Fruit fly (Drosophila melanogaster): ENCODE measurements around the gene CG34134.

CG34134 gene

DNA sequence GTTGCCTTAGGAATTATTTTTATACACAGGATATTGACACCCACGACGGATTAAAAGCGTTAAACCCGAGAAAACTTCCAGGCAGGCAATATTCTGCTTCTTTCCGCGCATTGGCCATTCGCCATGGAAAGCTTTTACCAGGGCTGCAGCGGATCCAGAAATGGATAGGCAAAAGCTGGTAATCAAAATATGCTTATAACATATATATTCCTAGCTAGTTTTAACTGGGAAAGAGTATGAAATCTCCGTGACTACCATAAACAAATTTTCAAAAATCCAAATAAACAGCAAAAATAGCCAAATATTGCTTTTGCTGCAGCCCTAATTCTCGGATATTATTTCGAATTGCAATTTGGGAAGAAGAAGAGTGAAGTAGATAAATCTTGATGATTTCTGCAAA is 31.1 kb downstream of the CG34134 start, which contains the start of the genes PAPLA1 and Rbsn-5 (continued):
- TF ChIP-seq salr (GFP tag; optimal IDR thresholded peaks at IDR 0.05) (peak; percentile 82 to 87), fd59A (GFP tag; optimal IDR thresholded peaks at IDR 0.05) (peak; percentile 81), fd85E (GFP tag; optimal IDR thresholded peaks at IDR 0.05) (peak; percentile 68), CG6163 (GFP tag; IDR thresholded peaks at IDR 0.05) (peak; percentile 94), ss (GFP tag; optimal IDR thresholded peaks at IDR 0.05) (peak; percentile 80 to 86), CG6276 (GFP tag; optimal IDR thresholded peaks at IDR 0.05) (peak; percentile 73), CG11294 (GFP tag; IDR thresholded peaks at IDR 0.05) (peak; percentile 86), CG6792 (GFP tag; optimal IDR thresholded peaks at IDR 0.05) (peak; percentile 92), Hr4 (GFP tag; optimal IDR thresholded peaks at IDR 0.05) (peak; percentile 96), CG8319 (GFP tag; optimal IDR thresholded peaks at IDR 0.05) (peak; percentile 91), Sox102F (GFP tag; optimal IDR thresholded peaks at IDR 0.05) (peak; percentile 94), Sox15 (GFP tag; optimal IDR thresholded peaks at IDR 0.05) (peak; percentile 93), fkh (GFP tag; optimal IDR thresholded peaks at IDR 0.05) (peak; percentile 93), Eip75B (GFP tag; optimal IDR thresholded peaks at IDR 0.05) (peak; percentile 95), Hr38 (GFP tag; optimal IDR thresholded peaks at IDR 0.05) (peak; percentile 76), cyc (GFP tag; optimal IDR thresholded peaks at IDR 0.05) (peak; percentile 97), achi (GFP tag; optimal IDR thresholded peaks at IDR 0.05) (peak; percentile 93), CG11902 (GFP tag; optimal IDR thresholded peaks at IDR 0.05) (peak; percentile 94), Sox14 (GFP tag; optimal IDR thresholded peaks at IDR 0.05) (peak; percentile 96), OdsH (GFP tag; optimal IDR thresholded peaks at IDR 0.05) (peak; percentile 96), Eip78C (GFP tag) (peak; percentile 97), CG10631 (GFP tag; optimal IDR thresholded peaks at IDR 0.05) (peak; percentile 95), Blimp-1 (GFP tag; optimal IDR thresholded peaks at IDR 0.05) (peak; percentile 75), acj6 (GFP tag; optimal IDR thresholded peaks at IDR 0.05) (peak; percentile 96), CG8119 (GFP tag; IDR thresholded peaks at IDR 0.05) (peak; percentile 79), CG1621 (tag; optimal IDR thresholded peaks at IDR 0.05) (peak; percentile 89), svp (GFP tag) (peak; percentile 98), CG6854 (GFP tag; optimal IDR thresholded peaks at IDR 0.05) (peak; percentile 85), spab (GFP tag; optimal IDR thresholded peaks at IDR 0.05) (peak; percentile 78), eg (GFP tag; IDR thresholded peaks at IDR 0.05) (peak; percentile 93), CG3919 (GFP tag; optimal IDR thresholded peaks at IDR 0.05) (peak; percentile 95), CG32006 (GFP tag; optimal IDR thresholded peaks at IDR 0.05) (peak; percentile 93), CG7368 (GFP tag; optimal IDR thresholded peaks at IDR 0.05) (peak; percentile 90), vri (GFP tag; optimal IDR thresholded peaks at IDR 0.05) (peak; percentile 92), esn (GFP tag; optimal IDR thresholded peaks at IDR 0.05) (peak; percentile 97), CG8632 (GFP tag; optimal IDR thresholded peaks at IDR 0.05) (peak; percentile 87), CG11762 (GFP tag; optimal IDR thresholded peaks at IDR 0.05; ENCODE audit: insufficient read depth) (peak; percentile 90)

DNA sequence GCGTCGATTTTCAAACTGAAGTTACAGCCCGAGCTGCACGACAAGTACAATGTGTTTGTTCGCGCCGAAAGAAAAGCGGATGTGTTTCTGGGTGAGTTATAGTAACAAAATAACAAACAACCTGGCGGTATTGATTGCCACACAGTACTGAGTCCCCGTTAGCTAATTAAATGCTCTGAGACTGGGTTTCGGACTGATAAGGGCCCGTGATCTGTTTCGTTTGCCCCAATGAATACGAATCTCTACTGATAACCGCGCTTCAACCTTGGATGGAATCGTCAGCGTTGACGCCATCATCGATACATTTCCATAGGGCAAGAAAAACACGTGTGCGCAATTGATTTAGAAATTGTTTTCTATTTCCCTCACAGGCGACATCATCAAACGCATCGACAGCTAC is 33.4 kb downstream of the CG34134 start:
- TF ChIP-seq pdm3 (GFP tag; optimal IDR thresholded peaks at IDR 0.05) (no peak), Hr4 (GFP tag; optimal IDR thresholded peaks at IDR 0.05) (no peak), svp (GFP tag) (peak; percentile 75), CG8119 (GFP tag; IDR thresholded peaks at IDR 0.05) (no peak), CG10669 (GFP tag; optimal IDR thresholded peaks at IDR 0.05) (no peak), Sox102F (GFP tag; optimal IDR thresholded peaks at IDR 0.05) (no peak), acj6 (GFP tag; optimal IDR thresholded peaks at IDR 0.05) (no peak), Hr38 (GFP tag; optimal IDR thresholded peaks at IDR 0.05) (no peak)

DNA sequence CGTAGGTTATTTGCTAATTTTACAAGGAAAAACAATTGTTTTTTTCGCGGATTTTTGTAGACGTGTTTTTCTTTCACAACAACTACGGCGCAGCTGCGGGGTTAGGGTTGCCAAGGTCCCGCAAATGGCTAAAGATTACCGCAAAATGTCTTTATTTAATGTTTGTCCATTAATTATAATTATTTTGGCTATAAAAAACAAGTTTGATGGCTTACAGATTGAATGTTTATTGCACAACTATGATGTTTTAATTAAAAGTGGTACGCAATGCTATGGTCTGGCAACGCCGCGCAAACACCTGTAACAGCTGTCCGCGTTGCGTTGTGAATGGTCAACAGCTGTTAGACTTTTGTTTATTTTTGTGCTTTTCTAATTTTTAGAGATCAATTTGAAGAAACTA is 33.9 kb downstream of the CG34134 start:
- no peak for TF ChIP-seq Hr38 (GFP tag; optimal IDR thresholded peaks at IDR 0.05)
- no peak for TF ChIP-seq spab (GFP tag; optimal IDR thresholded peaks at IDR 0.05)
- peak; percentile 55 for TF ChIP-seq vri (GFP tag; optimal IDR thresholded peaks at IDR 0.05)
- TF ChIP-seq fd59A (GFP tag; optimal IDR thresholded peaks at IDR 0.05) = peak; percentile 29
- peak; percentile 27 for TF ChIP-seq CG6792 (GFP tag; optimal IDR thresholded peaks at IDR 0.05)
- peak; percentile 65 for TF ChIP-seq CG32006 (GFP tag; optimal IDR thresholded peaks at IDR 0.05)
- TF ChIP-seq Hr39 (GFP tag; optimal IDR thresholded peaks at IDR 0.05) = peak; percentile 71
- TF ChIP-seq Eip75B (GFP tag; optimal IDR thresholded peaks at IDR 0.05) = peak; percentile 77
- TF ChIP-seq svp (GFP tag) = peak; percentile 73
- peak; percentile 37 for TF ChIP-seq CG11902 (GFP tag; optimal IDR thresholded peaks at IDR 0.05)
- TF ChIP-seq CG31627 (GFP tag; optimal IDR thresholded peaks at IDR 0.05) = peak; percentile 72
- peak; percentile 88 for TF ChIP-seq fkh (GFP tag; optimal IDR thresholded peaks at IDR 0.05)
- no peak for TF ChIP-seq CG16779 (tag; optimal IDR thresholded peaks at IDR 0.05)
- peak; percentile 77 for TF ChIP-seq OdsH (GFP tag; optimal IDR thresholded peaks at IDR 0.05)
- TF ChIP-seq CG6808 (GFP tag; optimal IDR thresholded peaks at IDR 0.05) = no peak
- TF ChIP-seq net (GFP tag; optimal IDR thresholded peaks at IDR 0.05) = peak; percentile 48
- TF ChIP-seq achi (GFP tag; optimal IDR thresholded peaks at IDR 0.05) = peak; percentile 61
- peak; percentile 78 for TF ChIP-seq pdm3 (GFP tag; optimal IDR thresholded peaks at IDR 0.05)
- peak; percentile 64 for TF ChIP-seq Met (GFP tag; optimal IDR thresholded peaks at IDR 0.05)
- peak; percentile 58 for TF ChIP-seq CG10631 (GFP tag; optimal IDR thresholded peaks at IDR 0.05)
- TF ChIP-seq ss (GFP tag; optimal IDR thresholded peaks at IDR 0.05) = peak in 1 of 2 experiments; percentile 26
- no peak for TF ChIP-seq Blimp-1 (GFP tag; optimal IDR thresholded peaks at IDR 0.05)
- peak; percentile 79 for TF ChIP-seq eg (GFP tag; IDR thresholded peaks at IDR 0.05)
- peak; percentile 79 for TF ChIP-seq CG6163 (GFP tag; IDR thresholded peaks at IDR 0.05)
- peak; percentile 76 for TF ChIP-seq esn (GFP tag; optimal IDR thresholded peaks at IDR 0.05)
- TF ChIP-seq CG7368 (GFP tag; optimal IDR thresholded peaks at IDR 0.05) = peak; percentile 55
- peak; percentile 12 for TF ChIP-seq CG6276 (GFP tag; optimal IDR thresholded peaks at IDR 0.05)

Measured in whole organism, prepupa.